Fruit fly (Drosophila melanogaster) whole organism, embryonic: ENCODE data around the gene BORCS6.

Experiments
- B-H2 ChIP-seq: fragments of 200-800 bp; sonication (Bioruptor generic); optimal IDR thresholded peaks from 2 replicates; lab custom pipeline; 2018; ENCODE audit warnings: missing biosample characterization, mild to moderate bottlenecking, missing genetic modification characterization
- CG10979 ChIP-seq: fragments of 200-800 bp; sonication (Bioruptor generic); optimal IDR thresholded peaks from 2 replicates; lab custom pipeline; 2018; ENCODE audit warnings: missing biosample characterization, mild to moderate bottlenecking, missing genetic modification characterization, moderate library complexity
- CG11696 ChIP-seq: fragments of 200-800 bp; sonication (Bioruptor generic); IDR thresholded peaks from 2 replicates; pipeline ENCODE4 v1.3.6; 2022; ENCODE audit warnings: missing biosample characterization, missing genetic modification characterization
- CG13287 ChIP-seq: fragments of 200-800 bp; sonication (Bioruptor generic); IDR thresholded peaks from 2 replicates; pipeline ENCODE4 v1.3.6; 2022; ENCODE audit warnings: missing biosample characterization, missing genetic modification characterization; ENCODE audit not compliant: partially characterized antibody
- CG14710 ChIP-seq: fragments of 200-800 bp; sonication (Bioruptor generic); optimal IDR thresholded peaks from 3 replicates; lab custom pipeline; 2019; ENCODE audit warnings: missing biosample characterization, mild to moderate bottlenecking, missing genetic modification characterization, moderate library complexity
- CG17829 ChIP-seq: fragments of 200-800 bp; optimal IDR thresholded peaks from 2 replicates; lab custom pipeline; 2019; ENCODE audit warnings: missing biosample characterization, mild to moderate bottlenecking, missing genetic modification characterization, moderate library complexity
- CG18262 ChIP-seq: fragments of 200-800 bp; optimal IDR thresholded peaks from 3 replicates; lab custom pipeline; 2019; ENCODE audit warnings: missing biosample characterization, mild to moderate bottlenecking, missing genetic modification characterization, moderate library complexity
- CG2120 ChIP-seq: fragments of 200-800 bp; sonication (Bioruptor generic); optimal IDR thresholded peaks from 3 replicates; lab custom pipeline; 2016; ENCODE audit warnings: missing biosample characterization, missing genetic modification characterization
- CG2202 ChIP-seq: fragments of 200-800 bp; sonication (Bioruptor generic); optimal IDR thresholded peaks from 2 replicates; lab custom pipeline; 2018; ENCODE audit warnings: missing biosample characterization, mild to moderate bottlenecking, missing genetic modification characterization
- CG2712 ChIP-seq: fragments of 200-800 bp; optimal IDR thresholded peaks from 3 replicates; lab custom pipeline; 2019; ENCODE audit warnings: missing biosample characterization, mild to moderate bottlenecking, missing genetic modification characterization, moderate library complexity
- CG4360 ChIP-seq: fragments of 200-800 bp; sonication (Bioruptor generic); IDR thresholded peaks from 2 replicates; pipeline ENCODE4 v1.3.6; 2022; ENCODE audit warnings: missing biosample characterization, missing genetic modification characterization
- CG4820 ChIP-seq: fragments of 200-800 bp; sonication (Bioruptor generic); optimal IDR thresholded peaks from 3 replicates; lab custom pipeline; 2016; ENCODE audit warnings: missing biosample characterization, missing genetic modification characterization
- CG7372 ChIP-seq: fragments of 200-800 bp; sonication (Bioruptor generic); IDR thresholded peaks from 2 replicates; pipeline ENCODE4 v1.3.6; 2022; ENCODE audit warnings: missing biosample characterization, missing genetic modification characterization
- CG8281 ChIP-seq: fragments of 200-800 bp; sonication (Bioruptor generic); optimal IDR thresholded peaks from 2 replicates; lab custom pipeline; 2018; ENCODE audit warnings: missing biosample characterization, mild to moderate bottlenecking, missing genetic modification characterization, moderate library complexity
- D ChIP-seq, 2 experiments: fragments of 200-800 bp in 1 of 2; fragments of >200 bp in 1 of 2; sonication (Bioruptor generic) in 1 of 2; optimal IDR thresholded peaks; 2 replicates in 1 of 2; 3 replicates in 1 of 2; lab custom pipeline; 2017; ENCODE audit warnings: mild to moderate bottlenecking in 1 of 2, missing biosample characterization in 1 of 2, missing genetic modification characterization in 1 of 2, missing genetic modification reagents in 1 of 2
- D19A ChIP-seq: fragments of 200-800 bp; optimal IDR thresholded peaks from 3 replicates; lab custom pipeline; 2019; ENCODE audit warnings: missing biosample characterization, mild to moderate bottlenecking, missing genetic modification characterization, moderate library complexity
- Dek ChIP-seq: fragments of 200-800 bp; sonication (Bioruptor generic); optimal IDR thresholded peaks from 3 replicates; lab custom pipeline; 2019; ENCODE audit warnings: missing biosample characterization, mild to moderate bottlenecking, missing genetic modification characterization, moderate library complexity
- Eip74EF ChIP-seq, 2 experiments: fragments of 200-800 bp in 1 of 2; fragments of >200 bp in 1 of 2; sonication (Bioruptor generic) in 1 of 2; optimal IDR thresholded peaks; 2 replicates each; lab custom pipeline; 2017 to 2019; ENCODE audit warnings: missing biosample characterization in 2 of 2, missing genetic modification characterization in 2 of 2, mild to moderate bottlenecking in 1 of 2, moderate library complexity in 1 of 2
- Elba2 ChIP-seq: fragments of 200-800 bp; sonication (Bioruptor generic); optimal IDR thresholded peaks from 3 replicates; lab custom pipeline; 2016; ENCODE audit warnings: missing biosample characterization, missing genetic modification characterization
- H2.0 ChIP-seq: fragments of 200-800 bp; sonication (Bioruptor generic); IDR thresholded peaks from 2 replicates; pipeline ENCODE4 v1.3.6; 2022; ENCODE audit warnings: missing biosample characterization, missing genetic modification characterization
- HHEX ChIP-seq: fragments of 200-800 bp; sonication (Bioruptor generic); optimal IDR thresholded peaks from 3 replicates; lab custom pipeline; 2017; ENCODE audit warnings: missing biosample characterization, mild to moderate bottlenecking, missing genetic modification characterization, missing genetic modification reagents
- Hsf ChIP-seq: fragments of 200-800 bp; sonication (Bioruptor generic); optimal IDR thresholded peaks from 3 replicates; lab custom pipeline; 2016; ENCODE audit warnings: missing biosample characterization, missing genetic modification characterization
- Mad ChIP-seq: fragments of 200-800 bp; sonication (Bioruptor generic); optimal IDR thresholded peaks from 2 replicates; lab custom pipeline; 2016; ENCODE audit warnings: missing biosample characterization, missing genetic modification characterization
- Sin3A ChIP-seq: fragments of >200 bp; optimal IDR thresholded peaks from 2 replicates; lab custom pipeline; 2018
- Spps ChIP-seq: fragments of 200-800 bp; sonication (Bioruptor generic); optimal IDR thresholded peaks from 2 replicates; lab custom pipeline; 2018; ENCODE audit warnings: missing biosample characterization, mild to moderate bottlenecking, missing genetic modification characterization
- aop ChIP-seq: fragments of 200-800 bp; sonication (Bioruptor generic); IDR thresholded peaks from 2 replicates; pipeline ENCODE4 v1.3.6; 2022; ENCODE audit warnings: missing biosample characterization, missing genetic modification characterization
- bowl ChIP-seq: fragments of 200-800 bp; sonication (Bioruptor generic); IDR thresholded peaks from 2 replicates; pipeline ENCODE4 v1.3.6; 2022; ENCODE audit warnings: missing biosample characterization, missing genetic modification characterization
- cas ChIP-seq: fragments of 200-800 bp; sonication (Bioruptor generic); IDR thresholded peaks from 2 replicates; pipeline ENCODE4 v1.3.6; 2022; ENCODE audit warnings: missing biosample characterization, missing genetic modification characterization
- chm ChIP-seq: fragments of 200-800 bp; sonication (Bioruptor generic); IDR thresholded peaks from 2 replicates; pipeline ENCODE4 v1.3.6; 2022; ENCODE audit warnings: missing biosample characterization, missing genetic modification characterization
- dmrt11E ChIP-seq: fragments of 200-800 bp; sonication (Bioruptor generic); optimal IDR thresholded peaks from 3 replicates; lab custom pipeline; 2018; ENCODE audit warnings: missing biosample characterization, mild to moderate bottlenecking, missing genetic modification characterization, moderate library complexity
- dmrt99B ChIP-seq: fragments of 200-800 bp; sonication (Bioruptor generic); optimal IDR thresholded peaks from 2 replicates; lab custom pipeline; 2018; ENCODE audit warnings: missing biosample characterization, mild to moderate bottlenecking, missing genetic modification characterization, moderate library complexity
- fd96Cb ChIP-seq: fragments of 200-800 bp; sonication (Bioruptor generic); optimal IDR thresholded peaks from 2 replicates; lab custom pipeline; 2018; ENCODE audit warnings: missing biosample characterization, mild to moderate bottlenecking, missing genetic modification characterization, moderate library complexity
- gcm ChIP-seq: fragments of 200-800 bp; sonication (Bioruptor generic); optimal IDR thresholded peaks from 2 replicates; lab custom pipeline; 2019; ENCODE audit warnings: missing biosample characterization, mild to moderate bottlenecking, missing genetic modification characterization, moderate library complexity
- gem ChIP-seq: fragments of 200-800 bp; sonication (Bioruptor generic); optimal IDR thresholded peaks from 2 replicates; lab custom pipeline; 2019; ENCODE audit warnings: missing biosample characterization, mild to moderate bottlenecking, missing genetic modification characterization, moderate library complexity
- ham ChIP-seq: fragments of 200-800 bp; sonication (Bioruptor generic); IDR thresholded peaks from 2 replicates; pipeline ENCODE4 v1.3.6; 2022; ENCODE audit warnings: missing biosample characterization, missing genetic modification characterization
- insv ChIP-seq, 2 experiments: fragments of 200-800 bp; sonication (Bioruptor generic); optimal IDR thresholded peaks; 3 replicates each; lab custom pipeline; 2016 to 2018; ENCODE audit warnings: missing biosample characterization in 2 of 2, missing genetic modification characterization in 2 of 2
- kah ChIP-seq: fragments of 200-800 bp; sonication (Bioruptor generic); optimal IDR thresholded peaks from 2 replicates; lab custom pipeline; 2018; ENCODE audit warnings: missing biosample characterization, mild to moderate bottlenecking, missing genetic modification characterization
- knrl ChIP-seq: fragments of 200-800 bp; sonication (Bioruptor generic); IDR thresholded peaks from 3 replicates; pipeline ENCODE4 v1.3.6; 2022; ENCODE audit warnings: missing biosample characterization, missing genetic modification characterization; ENCODE audit not compliant: partially characterized antibody
- lola ChIP-seq, 3 experiments: fragments of >200 bp in 2 of 3; fragments of 200-800 bp in 1 of 3; sonication (Bioruptor generic) in 1 of 3; optimal IDR thresholded peaks; 2 replicates each; lab custom pipeline; 2017 to 2019; ENCODE audit warnings: missing biosample characterization in 3 of 3, missing genetic modification characterization in 3 of 3, mild to moderate bottlenecking in 1 of 3, moderate library complexity in 1 of 3
- nom ChIP-seq: fragments of 200-800 bp; sonication (Bioruptor generic); optimal IDR thresholded peaks from 2 replicates; lab custom pipeline; 2017; ENCODE audit warnings: missing biosample characterization, missing genetic modification characterization, mild to moderate bottlenecking, moderate library complexity, missing genetic modification reagents
- onecut ChIP-seq: fragments of 200-800 bp; sonication (Bioruptor generic); IDR thresholded peaks from 2 replicates; pipeline ENCODE4 v1.3.6; 2022; ENCODE audit warnings: missing biosample characterization, missing genetic modification characterization
- otp ChIP-seq: fragments of 200-800 bp; sonication (Bioruptor generic); IDR thresholded peaks from 3 replicates; pipeline ENCODE4, ENCODE4 v1.3.6; 2022; ENCODE audit warnings: missing biosample characterization, missing genetic modification characterization
- p53 ChIP-seq: fragments of 200-800 bp; sonication (Bioruptor generic); optimal IDR thresholded peaks from 2 replicates; lab custom pipeline; 2016; ENCODE audit warnings: missing biosample characterization, missing genetic modification characterization
- prd ChIP-seq, 3 experiments: fragments of >200 bp in 2 of 3; fragments of 200-800 bp in 1 of 3; sonication (Bioruptor generic) in 1 of 3; optimal IDR thresholded peaks in 2 of 3; IDR thresholded peaks in 1 of 3; 2 replicates in 2 of 3; 3 replicates in 1 of 3; pipeline versions ENCODE4 v1.3.6 to Lab custom; 2017 to 2022; ENCODE audit warnings: missing biosample characterization in 1 of 3, missing genetic modification characterization in 1 of 3
- ranshi ChIP-seq: fragments of 200-800 bp; sonication (Bioruptor generic); IDR thresholded peaks from 2 replicates; pipeline ENCODE4 v1.3.6; 2022; ENCODE audit warnings: missing biosample characterization, missing genetic modification characterization
- shn ChIP-seq: fragments of 200-800 bp; sonication (Bioruptor generic); optimal IDR thresholded peaks from 3 replicates; lab custom pipeline; 2016; ENCODE audit warnings: missing biosample characterization, missing genetic modification characterization
- sima ChIP-seq: fragments of 200-800 bp; sonication (Bioruptor generic); optimal IDR thresholded peaks from 2 replicates; lab custom pipeline; 2016; ENCODE audit warnings: missing biosample characterization, missing genetic modification characterization
- so ChIP-seq: fragments of 200-800 bp; sonication (Bioruptor generic); IDR thresholded peaks from 3 replicates; pipeline ENCODE4 v1.3.6; 2022; ENCODE audit warnings: missing biosample characterization, missing genetic modification characterization

BORCS6 gene

DNA sequence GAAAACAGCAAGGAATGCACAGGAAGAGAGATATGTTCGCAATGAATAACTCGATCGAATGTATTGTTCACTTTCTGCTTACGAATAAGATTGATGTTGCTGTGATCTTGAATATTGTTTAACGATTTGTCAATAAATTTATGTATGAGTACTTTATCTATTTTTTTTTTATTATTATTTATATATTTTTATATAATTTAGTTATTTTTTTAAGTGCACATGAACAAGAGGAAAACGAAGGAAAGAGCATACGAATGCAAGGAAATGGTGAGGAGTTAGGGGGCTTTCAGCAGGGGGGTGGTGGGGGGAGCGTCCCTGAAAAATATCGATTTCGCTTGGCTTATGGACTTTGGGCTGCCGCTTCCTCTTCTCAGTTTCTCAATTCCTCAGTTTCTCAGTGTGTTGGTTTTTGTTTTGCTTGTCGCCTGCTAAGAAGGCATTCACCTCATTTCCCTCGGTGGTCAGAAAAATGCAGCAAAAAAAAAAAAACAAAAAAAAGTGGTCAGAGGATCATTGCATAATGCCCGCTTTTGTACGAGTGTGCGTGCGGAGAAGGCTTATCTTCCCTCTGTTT is 9.3 kb upstream of the BORCS6 start (continued):
- TF ChIP-seq CG4360 (GFP tag; lab: Robert Waterston, UW) (no peak), Eip74EF (GFP tag; optimal IDR thresholded peaks at IDR 0.05; lab: Kevin White, UChicago) (no peak), nom (GFP tag; lab: Kevin White, UChicago) (peak; percentile 93), CG18262 (tag; lab: Kevin White, UChicago) (peak; percentile 30), CG13287 (no peak), onecut (GFP tag; lab: Robert Waterston, UW) (peak; percentile 75), gem (tag; lab: Kevin White, UChicago) (peak; percentile 21), D19A (tag; lab: Kevin White, UChicago) (peak; percentile 8), p53 (GFP tag; lab: Kevin White, UChicago) (no peak), dmrt99B (tag; lab: Kevin White, UChicago) (peak; percentile 40), chm (GFP tag; lab: Robert Waterston, UW) (no peak), CG10979 (tag; lab: Kevin White, UChicago) (peak; percentile 33), CG2712 (peak; percentile 20), kah (GFP tag; lab: Kevin White, UChicago) (no peak), CG8281 (peak; percentile 85), ham (GFP tag; lab: Robert Waterston, UW) (no peak), fd96Cb (tag; lab: Kevin White, UChicago) (peak; percentile 2), aop (GFP tag; lab: Robert Waterston, UW) (no peak), insv (GFP tag; optimal IDR thresholded peaks at IDR 0.05; lab: Kevin White, UChicago) (no peak), knrl (GFP tag; lab: Robert Waterston, UW) (no peak)
- TF ChIP-seq, all 482 proteins: peak for 16

DNA sequence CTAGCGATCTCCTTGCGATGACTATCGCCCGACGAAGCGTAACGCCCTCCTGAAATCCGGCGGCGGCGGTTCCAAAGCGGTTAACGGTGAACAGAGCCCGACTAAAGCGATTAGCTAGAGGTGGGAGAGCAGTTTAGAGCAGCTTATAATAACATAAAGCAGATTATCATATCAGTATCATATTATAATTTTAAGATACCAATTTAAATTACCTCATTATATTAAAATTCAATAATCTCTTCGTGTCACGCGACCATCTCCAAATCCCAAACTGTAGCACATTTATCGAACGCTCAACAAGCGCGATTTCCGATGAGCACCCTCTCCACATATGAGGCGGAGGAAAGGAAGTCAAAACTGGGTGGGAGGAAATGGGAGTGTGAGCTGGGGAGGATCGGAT is 6.8 kb upstream of the BORCS6 start:
- TF ChIP-seq cas (GFP tag; lab: Robert Waterston, UW) (no peak), so (GFP tag; lab: Robert Waterston, UW) (peak; percentile 65; the same call in 1 of the 3 replicates), B-H2 (GFP tag; lab: Kevin White, UChicago) (no peak), CG2712 (peak; percentile 51), otp (no peak), Hsf (no peak), bowl (GFP tag; lab: Robert Waterston, UW) (no peak), prd (optimal IDR thresholded peaks at IDR 0.05; lab: Kevin White, UChicago) (no peak), prd (GFP tag; IDR thresholded peaks at IDR 0.05; lab: Robert Waterston, UW) (peak; percentile 44; the same call in 2 of the 3 replicates), kah (GFP tag; lab: Kevin White, UChicago) (no peak), gcm (GFP tag; lab: Kevin White, UChicago) (no peak), CG14710 (tag; lab: Kevin White, UChicago) (peak; percentile 12), CG4820 (no peak), Mad (GFP tag; lab: Kevin White, UChicago) (no peak), CG2202 (tag; lab: Kevin White, UChicago) (no peak), Sin3A (lab: Kevin White, UChicago) (no peak), CG11696 (0 out of 2 replicates have a peak, but pooled peaks have one; percentile 12), ranshi (GFP tag; lab: Robert Waterston, UW) (no peak), Spps (tag; lab: Kevin White, UChicago) (no peak), lola (GFP tag; optimal IDR thresholded peaks at IDR 0.05; lab: Kevin White, UChicago) (peak in 1 of 3 experiments; percentile 33), Dek (tag; lab: Kevin White, UChicago) (no peak), Elba2 (GFP tag; lab: Kevin White, UChicago) (no peak), H2.0 (0 out of 2 replicates have a peak, but pooled peaks have one; percentile 22), D (optimal IDR thresholded peaks at IDR 0.05; lab: Kevin White, UChicago) (no peak), D (GFP tag; optimal IDR thresholded peaks at IDR 0.05; lab: Kevin White, UChicago) (no peak), CG17829 (tag; lab: Kevin White, UChicago) (peak; percentile 34), shn (GFP tag; lab: Kevin White, UChicago) (no peak), HHEX (GFP tag; lab: Kevin White, UChicago) (no peak), sima (GFP tag; lab: Kevin White, UChicago) (no peak), CG2120 (GFP tag; lab: Kevin White, UChicago) (no peak), CG7372 (GFP tag; lab: Robert Waterston, UW) (0 out of 2 replicates have a peak, but pooled peaks have one; percentile 25), dmrt11E (tag; lab: Kevin White, UChicago) (peak; percentile 14)
